Fruit fly (Drosophila melanogaster): Measurements from ENCODE around the gene p38a.

The p38a gene

dm6 chr3R:24100717-24101116 lies 51.4 kb downstream of the p38a start (continued):
- no peak for TF ChIP-seq en (GFP tag; optimal IDR thresholded peaks at IDR 0.05)
- TF ChIP-seq toy (GFP tag; IDR thresholded peaks at IDR 0.05) = no peak
- no peak for TF ChIP-seq CG7928 (GFP tag; optimal IDR thresholded peaks at IDR 0.05)
- TF ChIP-seq MESR4 (GFP tag; optimal IDR thresholded peaks at IDR 0.05) = no peak
- no peak for TF ChIP-seq phol (tag; optimal IDR thresholded peaks at IDR 0.05)
- TF ChIP-seq ham (GFP tag; IDR thresholded peaks at IDR 0.05) = no peak
- TF ChIP-seq Ravus (GFP tag; IDR thresholded peaks at IDR 0.05) = no peak
- no peak for TF ChIP-seq dimm (GFP tag; IDR thresholded peaks at IDR 0.05)
- no peak for TF ChIP-seq Nf-YC (tag; optimal IDR thresholded peaks at IDR 0.05)
- TF ChIP-seq Sox100B (GFP tag; optimal IDR thresholded peaks at IDR 0.05) = no peak
- no peak for TF ChIP-seq chm (GFP tag; IDR thresholded peaks at IDR 0.05)
- TF ChIP-seq fd64A (GFP tag; optimal IDR thresholded peaks at IDR 0.05) = no peak
- peak in 1 of 2 experiments; percentile 32 for TF ChIP-seq Hr51 (GFP tag; optimal IDR thresholded peaks at IDR 0.05)
- no peak for TF ChIP-seq bbx (GFP tag; IDR thresholded peaks at IDR 0.05; ENCODE audit: partially characterized antibody)
- TF ChIP-seq D (optimal IDR thresholded peaks at IDR 0.05) = no peak
- no peak for TF ChIP-seq D (GFP tag; optimal IDR thresholded peaks at IDR 0.05)
- no peak for TF ChIP-seq Atf3 (GFP tag; optimal IDR thresholded peaks at IDR 0.05)
- TF ChIP-seq repo (GFP tag; optimal IDR thresholded peaks at IDR 0.05) = no peak
- TF ChIP-seq prd (optimal IDR thresholded peaks at IDR 0.05) = no peak
- peak; percentile 37; the same call in 2 of the 3 replicates for TF ChIP-seq prd (GFP tag; IDR thresholded peaks at IDR 0.05)
- peak; percentile 40; the same call in 1 of the 2 replicates for TF ChIP-seq sisA (GFP tag; IDR thresholded peaks at IDR 0.05)
- TF ChIP-seq zf30C (GFP tag; optimal IDR thresholded peaks at IDR 0.05) = no peak
- TF ChIP-seq p53 (GFP tag; optimal IDR thresholded peaks at IDR 0.05) = no peak
- no peak for TF ChIP-seq CG12236 (GFP tag; optimal IDR thresholded peaks at IDR 0.05)
- TF ChIP-seq croc (GFP tag; conservative IDR thresholded peaks at IDR 0.05) = no peak
- peak in 1 of 2 experiments; percentile 15 for TF ChIP-seq dpn (GFP tag; optimal IDR thresholded peaks at IDR 0.05)
- no peak for TF ChIP-seq nom (GFP tag; optimal IDR thresholded peaks at IDR 0.05)
- TF ChIP-seq CG3065 (GFP tag; optimal IDR thresholded peaks at IDR 0.05) = no peak
- peak; percentile 71 for TF ChIP-seq CG9932 (GFP tag; IDR thresholded peaks at IDR 0.05)
- 0 out of 3 replicates have a peak, but pooled peaks have one; percentile 37 for TF ChIP-seq so (GFP tag; IDR thresholded peaks at IDR 0.05)
- peak; percentile 56 for TF ChIP-seq vvl (GFP tag; IDR thresholded peaks at IDR 0.05)
- TF ChIP-seq MBD-R2 (GFP tag; IDR thresholded peaks at IDR 0.05) = no peak
- TF ChIP-seq Opbp (GFP tag; IDR thresholded peaks at IDR 0.05; ENCODE audit: partially characterized antibody) = no peak
- peak; percentile 15; the same call in 1 of the 2 replicates for TF ChIP-seq al (GFP tag; IDR thresholded peaks at IDR 0.05)
- TF ChIP-seq CG18619 (GFP tag; optimal IDR thresholded peaks at IDR 0.05) = no peak
- TF ChIP-seq CG4360 (GFP tag; IDR thresholded peaks at IDR 0.05) = no peak
- no peak for TF ChIP-seq Fer1 (GFP tag; optimal IDR thresholded peaks at IDR 0.05)
- no peak for TF ChIP-seq CG32767 (GFP tag; IDR thresholded peaks at IDR 0.05)
- no peak for TF ChIP-seq Sry-δ (GFP tag; optimal IDR thresholded peaks at IDR 0.05)
- TF ChIP-seq CG17385 (GFP tag; optimal IDR thresholded peaks at IDR 0.05) = peak; percentile 3
- no peak for TF ChIP-seq CG10321 (GFP tag; IDR thresholded peaks at IDR 0.05)
- peak; percentile 65; the same call in 2 of the 3 replicates for TF ChIP-seq CG11456 (GFP tag; IDR thresholded peaks at IDR 0.05)
- TF ChIP-seq scrt (GFP tag; optimal IDR thresholded peaks at IDR 0.05) = no peak
- peak; percentile 94 for TF ChIP-seq D19B (GFP tag; optimal IDR thresholded peaks at IDR 0.05)
- TF ChIP-seq cas (GFP tag; IDR thresholded peaks at IDR 0.05) = no peak
- no peak for TF ChIP-seq tna (GFP tag; IDR thresholded peaks at IDR 0.05; ENCODE audit: partially characterized antibody)
- TF ChIP-seq CG2120 (GFP tag; optimal IDR thresholded peaks at IDR 0.05) = peak; percentile 56
- TF ChIP-seq Gsc (GFP tag; IDR thresholded peaks at IDR 0.05) = no peak
- no peak for TF ChIP-seq CG12299 (tag; optimal IDR thresholded peaks at IDR 0.05)
- TF ChIP-seq danr (GFP tag; IDR thresholded peaks at IDR 0.05) = no peak
- no peak for TF ChIP-seq dmrt11E (tag; optimal IDR thresholded peaks at IDR 0.05)
- no peak for TF ChIP-seq ap (GFP tag; IDR thresholded peaks at IDR 0.05)
- TF ChIP-seq CG2199 (GFP tag; IDR thresholded peaks at IDR 0.05) = no peak
